Worm (Caenorhabditis elegans) whole organism, L2 larva: ENCODE results near the gene Y53F4B.20.

Experiments used
- aly-2 ChIP-seq: fragments of 150-350 bp; optimal IDR thresholded peaks from 2 replicates; lab custom pipeline; 2014; ENCODE audit warnings: missing biosample characterization, missing genetic modification characterization
- ama-1 ChIP-seq: fragments of 150-350 bp; optimal IDR thresholded peaks from 2 replicates; lab custom pipeline; 2018; ENCODE audit warnings: inconsistent platforms
- ceh-82 ChIP-seq: fragments of 150-350 bp; optimal IDR thresholded peaks from 2 replicates; lab custom pipeline; 2014; ENCODE audit warnings: missing biosample characterization, missing genetic modification characterization
- gmeb-1 ChIP-seq: fragments of 150-350 bp; optimal IDR thresholded peaks from 2 replicates; lab custom pipeline; 2014; ENCODE audit warnings: missing biosample characterization, missing genetic modification characterization
- mdl-1 ChIP-seq, 2 experiments: fragments of 150-350 bp in 1 of 2; sonication (generic microtip) in 1 of 2; optimal IDR thresholded peaks; 2 replicates each; lab custom pipeline; 2017; ENCODE audit warnings: missing biosample characterization in 2 of 2, missing genetic modification characterization in 2 of 2
- nhr-10 ChIP-seq: sonication (generic microtip); optimal IDR thresholded peaks from 2 replicates; lab custom pipeline; 2017; ENCODE audit warnings: missing biosample characterization, missing genetic modification characterization
- nhr-12 ChIP-seq: fragments of 150-350 bp; optimal IDR thresholded peaks from 2 replicates; lab custom pipeline; 2014; ENCODE audit warnings: missing biosample characterization, missing genetic modification characterization
- unc-39 ChIP-seq: fragments of 150-350 bp; optimal IDR thresholded peaks from 2 replicates; lab custom pipeline; 2014; ENCODE audit warnings: missing biosample characterization, missing genetic modification characterization
- unc-62 ChIP-seq: fragments of 150-350 bp; optimal IDR thresholded peaks from 2 replicates; lab custom pipeline; 2014; ENCODE audit warnings: missing biosample characterization, missing genetic modification reagents, missing genetic modification characterization
- zag-1 ChIP-seq: fragments of 150-350 bp; optimal IDR thresholded peaks from 2 replicates; lab custom pipeline; 2014; ENCODE audit warnings: missing biosample characterization, missing genetic modification characterization

ce11 chrII:15074760-15075159 is 9.5 kb upstream of the Y53F4B.20 start:
- TF ChIP-seq ceh-82 (tag; lab: Kevin White, UChicago) (no peak), gmeb-1 (tag; lab: Kevin White, UChicago) (no peak), unc-39 (tag; lab: Kevin White, UChicago) (no peak), aly-2 (tag; lab: Kevin White, UChicago) (no peak), zag-1 (tag; lab: Kevin White, UChicago) (no peak), nhr-12 (no peak), nhr-10 (tag; lab: Kevin White, UChicago) (no peak), mdl-1 (tag; optimal IDR thresholded peaks at IDR 0.05; lab: Kevin White, UChicago) (no peak), ama-1 (lab: Kevin White, UChicago) (no peak), unc-62 (GFP tag; lab: Kevin White, UChicago) (no peak)
